Worm (Caenorhabditis elegans) whole organism, L1 larva: ENCODE results near the gene srp-1.

Experiments used
- elt-2 ChIP-seq: sonication (generic microtip); optimal IDR thresholded peaks from 2 replicates; lab custom pipeline; 2016; ENCODE audit warnings: missing genetic modification characterization, mild to moderate bottlenecking, inconsistent platforms, missing compliant biosample characterization, missing genetic modification reagents
- elt-3 ChIP-seq, 6 experiments: fragments of 150-350 bp in 1 of 6; sonication (generic microtip); optimal IDR thresholded peaks; 2 replicates each; lab custom pipeline; 2017 to 2018; ENCODE audit warnings: missing biosample characterization in 6 of 6, missing genetic modification characterization in 6 of 6, inconsistent platforms in 1 of 6
- lin-35 ChIP-seq, 2 experiments: fragments of 150-350 bp; optimal IDR thresholded peaks; 2 replicates each; lab custom pipeline; 2014; ENCODE audit warnings: missing biosample characterization in 2 of 2, missing genetic modification characterization in 2 of 2, missing genetic modification reagents in 2 of 2
- nhr-237 ChIP-seq: fragments of 150-350 bp; optimal IDR thresholded peaks from 2 replicates; lab custom pipeline; 2014; ENCODE audit warnings: missing biosample characterization, missing genetic modification characterization
- nhr-77 ChIP-seq: fragments of 150-350 bp; optimal IDR thresholded peaks from 2 replicates; lab custom pipeline; 2014; ENCODE audit warnings: missing biosample characterization, missing genetic modification characterization
- snpc-4 ChIP-seq: fragments of 150-350 bp; optimal IDR thresholded peaks from 2 replicates; lab custom pipeline; 2014; ENCODE audit warnings: missing biosample characterization, missing genetic modification characterization

DNA sequence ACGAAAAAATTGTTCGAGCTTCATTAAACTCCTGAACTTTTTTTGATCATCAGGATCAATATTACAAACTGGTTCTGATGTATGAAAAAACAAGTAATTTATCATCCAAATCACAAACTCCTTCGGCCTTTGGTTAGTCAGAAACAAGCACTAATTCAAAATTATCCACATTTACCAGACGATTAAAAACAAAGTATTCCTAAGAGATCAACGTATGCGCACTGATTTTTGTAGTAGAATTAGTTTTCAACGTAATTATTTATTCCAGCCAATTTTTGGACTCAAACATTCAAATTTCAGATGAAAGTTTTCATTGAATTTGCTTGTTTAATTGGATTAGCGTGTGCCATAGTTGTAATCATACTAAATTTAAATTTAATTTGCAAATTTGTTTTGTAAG, 46.2 kb upstream of the srp-1 start, which contains the start of gene srbc-38:
- no peak for TF ChIP-seq nhr-77
- no peak for TF ChIP-seq nhr-237 (tag; lab: Kevin White, UChicago)
- no peak for TF ChIP-seq elt-3 (tag; optimal IDR thresholded peaks at IDR 0.05; lab: Kevin White, UChicago)
- TF ChIP-seq lin-35 (GFP tag; optimal IDR thresholded peaks at IDR 0.05; lab: Kevin White, UChicago) = no peak
- no peak for TF ChIP-seq snpc-4 (tag; lab: Kevin White, UChicago)
- TF ChIP-seq elt-2 (tag; lab: Kevin White, UChicago) = no peak
